Worm (Caenorhabditis elegans) whole organism, L2 larva: ENCODE data around the gene ifas-3.

Source experiments
- ZK546.5 ChIP-seq: sonication (generic microtip); optimal IDR thresholded peaks from 2 replicates; lab custom pipeline; 2017; ENCODE audit warnings: missing biosample characterization, missing genetic modification characterization
- nhr-25 ChIP-seq: fragments of 150-350 bp; sonication (generic microtip); optimal IDR thresholded peaks from 3 replicates; lab custom pipeline; 2014; ENCODE audit warnings: missing biosample characterization, missing genetic modification characterization
- sma-9 ChIP-seq, 2 experiments: fragments of 150-350 bp in 1 of 2; sonication (generic microtip) in 1 of 2; optimal IDR thresholded peaks; 2 replicates each; lab custom pipeline; 2014 to 2016; ENCODE audit warnings: missing genetic modification characterization in 2 of 2, mild to moderate bottlenecking in 1 of 2, missing biosample characterization in 1 of 2, missing compliant biosample characterization in 1 of 2, missing genetic modification reagents in 1 of 2, moderate library complexity in 1 of 2
- ztf-1 ChIP-seq: fragments of 200-800 bp; sonication (Bioruptor generic); conservative IDR thresholded peaks from 2 replicates; pipeline ENCODE4 v1.3.6; 2022; ENCODE audit warnings: missing genetic modification characterization, missing compliant biosample characterization
- ztf-11 ChIP-seq: sonication (generic microtip); optimal IDR thresholded peaks from 2 replicates; lab custom pipeline; 2017; ENCODE audit warnings: missing biosample characterization, missing genetic modification characterization

DNA sequence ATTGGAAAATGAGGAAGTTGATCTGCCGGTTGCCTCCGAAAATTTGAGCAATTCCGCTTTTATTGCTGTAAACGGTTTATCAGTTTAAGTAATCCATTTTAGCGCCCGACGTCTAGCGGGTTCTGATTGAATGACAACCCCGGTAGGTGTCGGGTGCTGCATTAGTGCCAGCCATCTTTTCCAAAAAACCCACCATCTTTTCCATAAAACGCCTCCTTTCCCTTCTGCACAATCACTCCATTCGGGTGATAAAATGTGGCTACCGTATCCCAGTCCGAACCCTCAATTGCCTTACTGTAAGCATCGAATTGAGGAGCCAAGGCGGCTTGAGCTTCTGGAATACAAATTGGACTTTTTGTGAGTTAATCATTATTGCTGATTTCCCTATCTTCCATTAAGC lies 50.5 kb downstream of the ifas-3 start:
- no peak for TF ChIP-seq ZK546.5 (tag; lab: Kevin White, UChicago)
- TF ChIP-seq sma-9 (GFP tag; optimal IDR thresholded peaks at IDR 0.05; lab: Kevin White, UChicago) = no peak
- no peak for TF ChIP-seq sma-9 (tag; optimal IDR thresholded peaks at IDR 0.05; lab: Kevin White, UChicago)
- TF ChIP-seq ztf-1 = no peak
- no peak for TF ChIP-seq ztf-11 (tag; lab: Kevin White, UChicago)
- no peak for TF ChIP-seq nhr-25 (tag; lab: Kevin White, UChicago)
